Worm (Caenorhabditis elegans): Measurements from ENCODE around the gene ZK546.19.

ZK546.19 gene

ce11 chrII:4945695-4946094, 4.2 kb downstream of the ZK546.19 start, which contains the start of the genes gldi-11 and ZK546.2:
gldi-11 (minus strand) TSS chrII:4945789.
ZK546.2 (plus strand) TSS chrII:4946027.
- no peak for TF ChIP-seq ceh-39 (tag; optimal IDR thresholded peaks at IDR 0.05)
- no peak for TF ChIP-seq nhr-237 (tag; optimal IDR thresholded peaks at IDR 0.05)
- TF ChIP-seq unc-62 (GFP tag; optimal IDR thresholded peaks at IDR 0.05) = no peak

DNA sequence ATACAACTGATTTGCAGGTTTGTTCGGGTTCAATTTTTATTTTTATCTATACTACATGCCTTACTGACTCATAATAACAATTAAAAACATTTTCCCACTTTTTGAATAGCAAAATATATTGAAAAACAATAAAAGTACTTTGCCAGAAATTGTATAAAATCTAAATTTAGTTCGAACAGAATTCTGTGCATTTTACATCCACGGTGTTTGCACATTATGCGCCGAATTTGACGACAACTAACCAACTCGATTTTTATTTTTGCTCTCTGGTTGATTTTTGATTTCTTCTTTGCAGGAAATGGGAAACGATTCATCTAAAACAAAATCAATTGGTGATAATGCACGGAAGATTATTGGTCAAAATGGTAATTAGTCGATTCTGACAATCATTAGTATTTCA, 5.2 kb downstream of the ZK546.19 start:
- peak; percentile 17 for TF ChIP-seq unc-120 (tag; optimal IDR thresholded peaks at IDR 0.05; ENCODE audit: poor library complexity, severe bottlenecking)
- TF ChIP-seq nhr-28 (tag; optimal IDR thresholded peaks at IDR 0.05) = no peak

DNA sequence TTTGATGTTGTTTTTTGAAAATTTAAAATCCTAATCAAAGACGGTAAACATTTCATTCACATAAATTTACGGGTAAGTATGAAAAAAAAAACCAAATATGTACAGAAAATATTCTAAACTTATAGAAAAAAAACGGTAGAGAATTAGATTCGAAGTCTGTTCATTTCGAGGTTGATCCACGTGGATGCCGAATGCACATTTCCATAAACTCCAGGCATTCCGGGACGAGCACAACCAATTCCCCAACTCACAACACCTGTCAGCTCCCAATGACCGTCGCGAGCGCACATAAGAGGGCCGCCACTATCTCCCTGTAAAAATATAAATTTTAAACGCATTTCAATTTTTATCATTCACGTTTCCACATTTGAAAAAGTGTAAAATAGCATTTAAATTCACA, 6.6 kb downstream of the ZK546.19 start:
- TF ChIP-seq ces-1 (GFP tag; optimal IDR thresholded peaks at IDR 0.05) (no peak), nhr-2 (tag; optimal IDR thresholded peaks at IDR 0.05) (no peak), lin-32 (GFP tag; optimal IDR thresholded peaks at IDR 0.05) (no peak), mep-1 (tag; optimal IDR thresholded peaks at IDR 0.05) (no peak), nhr-12 (tag; optimal IDR thresholded peaks at IDR 0.05) (no peak)

- TF ChIP-seq cnd-1 (tag; optimal IDR thresholded peaks at IDR 0.05) = no peak
These were observed 7.9 kb downstream of the ZK546.19 start, which contains the start of the genes try-1 and zyg-12 for ce11 chrII:4949380-4949950. try-1 (minus strand) TSS chrII:4949527. zyg-12 (plus strand) TSS chrII:4949900.

DNA sequence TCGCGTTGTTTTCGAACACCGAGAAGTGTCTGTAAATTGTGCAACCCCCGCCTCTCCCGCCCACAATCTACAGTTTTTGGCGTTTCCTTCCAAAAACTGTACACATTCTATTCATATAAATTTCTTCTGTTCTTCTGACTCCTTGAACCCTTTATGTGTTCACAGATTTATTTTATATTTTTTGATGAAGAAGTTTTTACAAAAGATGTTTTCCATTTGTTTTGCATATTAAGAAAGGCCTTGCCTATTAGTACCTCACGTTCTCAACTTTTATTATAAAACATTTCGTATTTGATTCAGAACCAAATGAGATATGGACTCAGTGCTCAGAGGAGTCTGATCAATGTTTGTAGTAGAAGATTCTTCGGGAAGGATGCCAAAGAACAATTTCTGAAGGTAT, 11.8 kb downstream of the ZK546.19 start, which contains the start of gene ndx-3:
ndx-3 (plus strand) TSS at position 301 of the 400 bp plus-strand sequence.
- TF ChIP-seq ceh-43 (GFP tag; optimal IDR thresholded peaks at IDR 0.05) (no peak), blmp-1 (tag; optimal IDR thresholded peaks at IDR 0.05) (no peak), sem-2 (GFP tag; optimal IDR thresholded peaks at IDR 0.05) (no peak)

- no peak for TF ChIP-seq lin-13 (tag; optimal IDR thresholded peaks at IDR 0.05)
- TF ChIP-seq pha-4 (tag; optimal IDR thresholded peaks at IDR 0.05) = no peak
- no peak for TF ChIP-seq sem-2 (GFP tag; optimal IDR thresholded peaks at IDR 0.05)
- no peak for TF ChIP-seq nhr-12 (tag; optimal IDR thresholded peaks at IDR 0.05)
- no peak for TF ChIP-seq unc-39 (tag; optimal IDR thresholded peaks at IDR 0.05)
- no peak for TF ChIP-seq nhr-237 (tag; optimal IDR thresholded peaks at IDR 0.05)
- no peak for TF ChIP-seq zip-8 (tag; optimal IDR thresholded peaks at IDR 0.05)
- TF ChIP-seq tbx-8 (GFP tag; optimal IDR thresholded peaks at IDR 0.05) = no peak
- TF ChIP-seq blmp-1 (tag; optimal IDR thresholded peaks at IDR 0.05) = no peak
- no peak for TF ChIP-seq elt-3 (tag; optimal IDR thresholded peaks at IDR 0.05)
- TF ChIP-seq nhr-2 (tag; optimal IDR thresholded peaks at IDR 0.05) = no peak
- no peak for TF ChIP-seq ham-2 (GFP tag; optimal IDR thresholded peaks at IDR 0.05)
- no peak for TF ChIP-seq ztf-11 (tag; optimal IDR thresholded peaks at IDR 0.05)
- TF ChIP-seq elt-1 (tag; optimal IDR thresholded peaks at IDR 0.05; ENCODE audit: borderline replicate concordance, insufficient read depth) = no peak
These were observed 12.8 kb downstream of the ZK546.19 start for ce11 chrII:4954099-4954959.

ce11 chrII:4955353-4955752, 13.8 kb downstream of the ZK546.19 start, which contains the start of gene pbs-3:
pbs-3 (minus strand) TSS chrII:4955427.
- TF ChIP-seq mep-1 (tag; optimal IDR thresholded peaks at IDR 0.05) (peak; percentile 82), nhr-28 (tag; optimal IDR thresholded peaks at IDR 0.05) (no peak), sem-2 (GFP tag; optimal IDR thresholded peaks at IDR 0.05) (no peak), unc-62 (GFP tag; optimal IDR thresholded peaks at IDR 0.05) (no peak), nhr-12 (tag; optimal IDR thresholded peaks at IDR 0.05) (no peak), nhr-2 (tag; optimal IDR thresholded peaks at IDR 0.05) (no peak), ceh-39 (tag; optimal IDR thresholded peaks at IDR 0.05) (no peak), mab-5 (tag; optimal IDR thresholded peaks at IDR 0.05) (no peak), ces-1 (GFP tag; optimal IDR thresholded peaks at IDR 0.05) (no peak), lsy-2 (tag; optimal IDR thresholded peaks at IDR 0.05) (peak; percentile 62), snpc-4 (tag; optimal IDR thresholded peaks at IDR 0.05) (no peak), ham-2 (GFP tag; optimal IDR thresholded peaks at IDR 0.05) (no peak), M03D4.4 (tag; optimal IDR thresholded peaks at IDR 0.05) (no peak), unc-39 (tag; optimal IDR thresholded peaks at IDR 0.05) (no peak), elt-1 (tag; optimal IDR thresholded peaks at IDR 0.05; ENCODE audit: borderline replicate concordance, insufficient read depth) (no peak), hlh-1 (tag; optimal IDR thresholded peaks at IDR 0.05) (peak; percentile 26), nhr-76 (tag; optimal IDR thresholded peaks at IDR 0.05) (no peak), lin-13 (tag; optimal IDR thresholded peaks at IDR 0.05) (peak; percentile 24), bed-3 (GFP tag; optimal IDR thresholded peaks at IDR 0.05) (no peak), cnd-1 (tag; optimal IDR thresholded peaks at IDR 0.05) (no peak), ceh-83 (GFP tag; optimal IDR thresholded peaks at IDR 0.05) (no peak), ztf-11 (tag; optimal IDR thresholded peaks at IDR 0.05) (no peak), elt-3 (tag; optimal IDR thresholded peaks at IDR 0.05) (no peak), nhr-237 (tag; optimal IDR thresholded peaks at IDR 0.05) (peak; percentile 72), mls-2 (tag; optimal IDR thresholded peaks at IDR 0.05) (no peak), unc-120 (tag; optimal IDR thresholded peaks at IDR 0.05; ENCODE audit: poor library complexity, severe bottlenecking) (no peak), tbx-8 (GFP tag; optimal IDR thresholded peaks at IDR 0.05) (no peak), sptf-1 (tag; optimal IDR thresholded peaks at IDR 0.05) (peak; percentile 27), drap-1 (GFP tag; optimal IDR thresholded peaks at IDR 0.05) (no peak)
